Worm (Caenorhabditis elegans) whole organism, midembryonic: ENCODE measurements around the gene str-4.

Source experiments
- T22C8.4 ChIP-seq: fragments of 200-800 bp; sonication (Bioruptor generic); IDR thresholded peaks from 2 replicates; pipeline ENCODE4 v1.3.6; 2022; ENCODE audit warnings: missing genetic modification characterization, missing compliant biosample characterization
- cog-1 ChIP-seq: sonication (generic microtip); optimal IDR thresholded peaks from 2 replicates; lab custom pipeline; 2016; ENCODE audit warnings: missing genetic modification characterization, missing compliant biosample characterization
- flt-1 ChIP-seq: fragments of 200-800 bp; sonication (Bioruptor generic); IDR thresholded peaks from 2 replicates; pipeline ENCODE4 v1.3.6; 2022; ENCODE audit warnings: missing genetic modification characterization, missing compliant biosample characterization
- klf-2 ChIP-seq: fragments of 200-800 bp; sonication (Bioruptor generic); conservative IDR thresholded peaks from 2 replicates; pipeline ENCODE4 v1.3.6; 2022; ENCODE audit warnings: missing genetic modification reagents, missing genetic modification characterization, missing compliant biosample characterization
- med-1 ChIP-seq: sonication (generic microtip); optimal IDR thresholded peaks from 2 replicates; lab custom pipeline; 2017; ENCODE audit warnings: missing genetic modification characterization, mild to moderate bottlenecking, missing compliant biosample characterization, antibody characterized with exemption, missing genetic modification reagents; ENCODE audit not compliant: insufficient read depth
- ref-1 ChIP-seq: fragments of 200-800 bp; sonication (Bioruptor generic); conservative IDR thresholded peaks from 2 replicates; pipeline ENCODE4 v1.3.6; 2022; ENCODE audit warnings: missing genetic modification reagents, missing genetic modification characterization, missing compliant biosample characterization
- tab-1 ChIP-seq: fragments of 200-800 bp; sonication (Bioruptor generic); IDR thresholded peaks from 2 replicates; pipeline ENCODE4 v1.3.6; 2022; ENCODE audit warnings: missing genetic modification characterization, missing compliant biosample characterization
- ztf-23 ChIP-seq: fragments of 200-800 bp; sonication (Bioruptor generic); IDR thresholded peaks from 2 replicates; pipeline ENCODE4 v1.3.6; 2022; ENCODE audit warnings: missing genetic modification reagents, missing genetic modification characterization, missing compliant biosample characterization
- ztf-29 ChIP-seq: fragments of 200-800 bp; sonication (Bioruptor generic); IDR thresholded peaks from 2 replicates; pipeline ENCODE4 v1.3.6; 2022; ENCODE audit warnings: missing genetic modification reagents, missing genetic modification characterization, missing compliant biosample characterization

The str-4 gene

ce11 chrV:13298706-13299105, 40.8 kb downstream of the str-4 start:
- TF ChIP-seq med-1 (GFP tag; lab: Kevin White, UChicago) (no peak), tab-1 (no peak), ref-1 (no peak), ztf-29 (GFP tag; lab: Robert Waterston, UW) (no peak), flt-1 (GFP tag; lab: Robert Waterston, UW) (no peak), klf-2 (no peak), T22C8.4 (GFP tag; lab: Robert Waterston, UW) (no peak), ztf-23 (no peak), cog-1 (tag; lab: Kevin White, UChicago) (no peak)

- no peak for TF ChIP-seq klf-2
- TF ChIP-seq flt-1 (GFP tag; lab: Robert Waterston, UW), result no peak
- no peak for TF ChIP-seq ref-1
- TF ChIP-seq ztf-29 (GFP tag; lab: Robert Waterston, UW), result no peak
- TF ChIP-seq T22C8.4 (GFP tag; lab: Robert Waterston, UW), result no peak
- no peak for TF ChIP-seq tab-1
- no peak for TF ChIP-seq cog-1 (tag; lab: Kevin White, UChicago)
- TF ChIP-seq ztf-23, result no peak
- no peak for TF ChIP-seq med-1 (GFP tag; lab: Kevin White, UChicago)
Observed at ce11 chrV:13297220-13297619, 42.3 kb downstream of the str-4 start, which contains the start of gene C26E1.1. TSS of gene C26E1.1 (plus strand) at chrV:13297520.

ce11 chrV:13295859-13296258, 43.7 kb downstream of the str-4 start, which contains the start of gene uig-1:
TSS of gene uig-1 (minus strand) at chrV:13295978.
- TF ChIP-seq cog-1 (tag; lab: Kevin White, UChicago) (no peak), klf-2 (no peak), T22C8.4 (GFP tag; lab: Robert Waterston, UW) (no peak), ztf-23 (no peak), ztf-29 (GFP tag; lab: Robert Waterston, UW) (no peak), ref-1 (no peak), tab-1 (no peak), med-1 (GFP tag; lab: Kevin White, UChicago) (no peak), flt-1 (GFP tag; lab: Robert Waterston, UW) (no peak)

ce11 chrV:13294507-13294906, 45.0 kb downstream of the str-4 start:
- TF ChIP-seq cog-1 (tag; lab: Kevin White, UChicago), result no peak
- TF ChIP-seq klf-2, result no peak
- no peak for TF ChIP-seq ref-1
- TF ChIP-seq med-1 (GFP tag; lab: Kevin White, UChicago), result no peak
- no peak for TF ChIP-seq ztf-23
- no peak for TF ChIP-seq tab-1
- no peak for TF ChIP-seq ztf-29 (GFP tag; lab: Robert Waterston, UW)
- TF ChIP-seq flt-1 (GFP tag; lab: Robert Waterston, UW), result no peak
- TF ChIP-seq T22C8.4 (GFP tag; lab: Robert Waterston, UW), result no peak

- TF ChIP-seq tab-1 (no peak), ztf-29 (GFP tag; lab: Robert Waterston, UW) (no peak), flt-1 (GFP tag; lab: Robert Waterston, UW) (no peak), cog-1 (tag; lab: Kevin White, UChicago) (no peak), ref-1 (no peak), med-1 (GFP tag; lab: Kevin White, UChicago) (no peak), ztf-23 (no peak), T22C8.4 (GFP tag; lab: Robert Waterston, UW) (no peak), klf-2 (no peak)
Observed at ce11 chrV:13288881-13289280, 50.7 kb downstream of the str-4 start.
